Fruit fly (Drosophila melanogaster): ENCODE measurements around the gene CG17361.

DNA sequence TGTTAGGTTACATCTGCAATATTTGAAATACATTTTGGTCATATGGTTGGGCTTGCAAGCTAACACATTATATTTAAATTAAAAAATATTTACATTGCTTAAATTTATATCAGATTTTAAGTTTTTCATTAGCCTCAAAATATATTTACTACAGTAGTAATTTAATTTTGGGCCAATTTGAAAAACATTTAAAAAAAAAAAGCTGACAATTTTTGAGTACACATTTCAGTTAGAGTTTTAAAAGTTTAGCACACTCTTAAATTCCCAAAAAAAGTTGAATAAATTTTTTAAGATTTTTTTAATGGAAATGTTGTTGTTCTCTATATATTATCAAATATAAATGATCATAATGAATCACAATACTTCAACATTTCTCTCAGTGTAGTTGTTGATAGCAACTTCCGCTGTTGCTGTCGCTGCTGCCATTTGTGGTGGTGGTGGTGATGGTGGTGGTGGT, 39.8 kb upstream of the CG17361 start:
- TF ChIP-seq dsx (GFP tag; optimal IDR thresholded peaks at IDR 0.05; ENCODE audit: poor library complexity, severe bottlenecking) = no peak
- no peak for TF ChIP-seq CG6163 (GFP tag; IDR thresholded peaks at IDR 0.05)
- TF ChIP-seq spab (GFP tag; optimal IDR thresholded peaks at IDR 0.05) = peak; percentile 34
- peak; percentile 18 for TF ChIP-seq Sox15 (GFP tag; optimal IDR thresholded peaks at IDR 0.05)
- peak; percentile 58 for TF ChIP-seq esn (GFP tag; optimal IDR thresholded peaks at IDR 0.05)
- TF ChIP-seq Gug (GFP tag; IDR thresholded peaks at IDR 0.05) = 0 out of 2 replicates have a peak, but pooled peaks have one; percentile 28
- peak in 1 of 2 experiments; percentile 89 for TF ChIP-seq salr (GFP tag; optimal IDR thresholded peaks at IDR 0.05)

All from whole organism, prepupa.